Worm (Caenorhabditis elegans): ENCODE measurements around the gene C08E3.1.

Gene C08E3.1

ce11 chrII:1597101-1598088 is 36.2 kb upstream of the C08E3.1 start, which contains the start of gene bath-46:
Gene bath-46, plus strand, starts transcription at chrII:1597906.
- TF ChIP-seq elt-2 (tag; optimal IDR thresholded peaks at IDR 0.05), result peak; percentile 67
- no peak for TF ChIP-seq hpl-2 (GFP tag; optimal IDR thresholded peaks at IDR 0.05)

- TF ChIP-seq sup-37 (GFP tag; optimal IDR thresholded peaks at IDR 0.05), result no peak
- TF ChIP-seq fkh-8 (tag; optimal IDR thresholded peaks at IDR 0.05), result no peak
- no peak for TF ChIP-seq nhr-12 (tag; optimal IDR thresholded peaks at IDR 0.05)
- TF ChIP-seq efl-3 (GFP tag; optimal IDR thresholded peaks at IDR 0.05), result no peak
- TF ChIP-seq nhr-47 (tag; optimal IDR thresholded peaks at IDR 0.05), result no peak
- no peak for TF ChIP-seq lin-14 (GFP tag; optimal IDR thresholded peaks at IDR 0.05)
- no peak for TF ChIP-seq lin-15B (tag; optimal IDR thresholded peaks at IDR 0.05)
- no peak for TF ChIP-seq elt-3 (tag; optimal IDR thresholded peaks at IDR 0.05)
- no peak for TF ChIP-seq xbp-1 (tag; optimal IDR thresholded peaks at IDR 0.05)
- TF ChIP-seq ceh-88 (GFP tag; IDR thresholded peaks at IDR 0.05), result no peak
- TF ChIP-seq C04F5.9 (tag; optimal IDR thresholded peaks at IDR 0.05), result no peak
- TF ChIP-seq F16B12.6 (tag; optimal IDR thresholded peaks at IDR 0.05), result no peak
- no peak for TF ChIP-seq pax-3 (tag; optimal IDR thresholded peaks at IDR 0.05)
- no peak for TF ChIP-seq C16A3.4 (tag; optimal IDR thresholded peaks at IDR 0.05)
- TF ChIP-seq unc-62 (GFP tag; optimal IDR thresholded peaks at IDR 0.05), result no peak
These were observed 32.9 kb upstream of the C08E3.1 start, which contains the start of gene bath-26 for ce11 chrII:1600661-1601060. Gene bath-26, minus strand, starts transcription at chrII:1600761.

DNA sequence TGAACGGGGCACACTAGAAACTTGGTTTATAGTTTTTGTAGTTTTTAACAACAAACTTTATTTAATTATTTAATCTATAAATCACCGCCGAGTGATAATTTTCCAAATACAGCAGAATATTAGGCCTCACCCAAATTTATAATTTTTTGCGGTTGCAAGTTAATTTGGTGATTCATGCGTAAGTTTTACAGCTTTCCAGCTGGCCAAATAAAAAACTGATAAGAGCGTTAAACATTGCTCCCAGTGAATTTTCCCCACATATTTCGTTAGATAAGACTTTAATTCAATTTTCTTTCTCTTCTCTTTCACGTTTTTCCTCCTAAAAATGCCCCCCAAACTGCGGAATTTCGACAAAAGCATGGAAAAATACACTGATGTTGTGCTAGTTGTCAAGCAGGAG is 32.1 kb upstream of the C08E3.1 start, which contains the start of gene bath-47:
TSS of gene bath-47 (plus strand) at position 305 of the 400 bp plus-strand sequence.
- TF ChIP-seq unc-130 (tag; optimal IDR thresholded peaks at IDR 0.05) (no peak), C34B4.2 (tag; optimal IDR thresholded peaks at IDR 0.05) (no peak), isw-1 (GFP tag; IDR thresholded peaks at IDR 0.05) (no peak)

DNA sequence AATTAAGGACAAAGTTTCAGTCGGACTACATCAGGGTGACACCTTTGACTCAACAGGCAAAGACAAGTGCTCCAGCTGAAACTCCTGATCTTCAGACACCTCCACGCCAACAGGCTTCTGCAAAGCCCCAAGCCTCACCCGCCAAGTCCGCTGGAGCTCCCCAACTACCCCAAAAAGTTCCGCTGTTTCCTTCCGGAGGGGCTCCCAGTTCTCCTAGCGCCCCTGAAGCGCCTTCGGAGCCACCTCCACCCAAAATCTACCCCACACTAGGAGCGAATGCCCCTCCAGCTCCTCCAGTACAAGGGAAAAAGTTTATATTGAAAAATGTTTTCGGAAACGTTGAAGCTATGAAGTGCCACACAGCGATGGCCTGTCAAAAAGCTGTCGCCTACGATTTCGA is 30.5 kb upstream of the C08E3.1 start:
- no peak for TF ChIP-seq sptf-1 (tag; optimal IDR thresholded peaks at IDR 0.05)
- no peak for TF ChIP-seq hpl-2 (GFP tag; optimal IDR thresholded peaks at IDR 0.05)
- TF ChIP-seq tlp-1 (tag; optimal IDR thresholded peaks at IDR 0.05), result no peak
- no peak for TF ChIP-seq efl-3 (GFP tag; optimal IDR thresholded peaks at IDR 0.05)
- no peak for TF ChIP-seq C34B4.2 (tag; optimal IDR thresholded peaks at IDR 0.05)
- TF ChIP-seq mdl-1 (tag; optimal IDR thresholded peaks at IDR 0.05), result no peak
- no peak for TF ChIP-seq nhr-85 (tag)
- no peak for TF ChIP-seq tbx-2 (tag; optimal IDR thresholded peaks at IDR 0.05)
- TF ChIP-seq nhr-71 (tag; optimal IDR thresholded peaks at IDR 0.05), result no peak
- no peak for TF ChIP-seq fkh-4 (tag; optimal IDR thresholded peaks at IDR 0.05; ENCODE audit: borderline replicate concordance)
- TF ChIP-seq ceh-63 (GFP tag; optimal IDR thresholded peaks at IDR 0.05), result no peak
- TF ChIP-seq ztf-4 (tag; optimal IDR thresholded peaks at IDR 0.05), result no peak
- no peak for TF ChIP-seq pax-3 (tag; optimal IDR thresholded peaks at IDR 0.05)
- no peak for TF ChIP-seq efl-1 (optimal IDR thresholded peaks at IDR 0.05)
- TF ChIP-seq efl-1 (GFP tag; optimal IDR thresholded peaks at IDR 0.05 in 1 of 2), result no peak
- no peak for TF ChIP-seq skn-1 (tag; optimal IDR thresholded peaks at IDR 0.05)
- no peak for TF ChIP-seq fkh-10 (GFP tag; optimal IDR thresholded peaks at IDR 0.05)
- no peak for TF ChIP-seq isw-1 (GFP tag; IDR thresholded peaks at IDR 0.05)

DNA sequence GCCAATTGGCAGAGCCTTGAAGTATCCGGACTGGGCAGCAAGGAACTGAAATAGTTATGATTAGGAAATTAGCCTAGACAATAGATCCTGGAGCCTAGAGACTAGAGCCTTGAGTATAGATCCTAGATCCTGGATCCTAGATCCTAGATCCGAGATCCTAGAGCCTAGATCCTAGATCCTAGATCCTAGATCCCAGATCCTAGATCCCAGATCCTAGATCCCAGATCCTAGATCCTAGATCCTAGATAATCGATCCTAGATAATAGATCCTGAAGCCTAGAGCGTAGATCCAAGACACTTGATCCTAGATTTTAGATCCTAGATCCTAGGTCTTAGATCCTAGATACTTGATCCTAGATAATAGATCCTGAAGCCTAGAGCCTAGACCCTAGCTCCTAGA is 28.6 kb upstream of the C08E3.1 start:
- TF ChIP-seq C34B4.2 (tag; optimal IDR thresholded peaks at IDR 0.05), result no peak
- no peak for TF ChIP-seq mdl-1 (tag; optimal IDR thresholded peaks at IDR 0.05)
- no peak for TF ChIP-seq unc-86 (tag; optimal IDR thresholded peaks at IDR 0.05)
- TF ChIP-seq zip-4 (GFP tag; optimal IDR thresholded peaks at IDR 0.05), result no peak
